Worm (Caenorhabditis elegans) whole organism, L4 larva: ENCODE data around the gene lin-15B.
A peak's percentile ranks its signal among the peaks of the same experiment; 100 is the strongest.

Experiments used
- F26F4.8 ChIP-seq: fragments of 200-800 bp; sonication (Bioruptor generic); conservative IDR thresholded peaks from 2 replicates; pipeline ENCODE4 v1.3.6; 2022; ENCODE audit warnings: missing genetic modification characterization, missing compliant biosample characterization
- F37D6.2 ChIP-seq: sonication (generic microtip); optimal IDR thresholded peaks from 2 replicates; lab custom pipeline; 2016; ENCODE audit warnings: mild to moderate bottlenecking, missing genetic modification characterization, missing compliant biosample characterization
- F44E2.7 ChIP-seq: fragments of 200-800 bp; sonication (Bioruptor generic); IDR thresholded peaks from 2 replicates; pipeline ENCODE4 v2.1.2; 2022; ENCODE audit warnings: missing genetic modification characterization, missing compliant biosample characterization
- F49E8.2 ChIP-seq: sonication (generic microtip); optimal IDR thresholded peaks from 2 replicates; lab custom pipeline; 2016; ENCODE audit warnings: missing compliant biosample characterization, mild to moderate bottlenecking, missing genetic modification characterization, borderline replicate concordance
- aha-1 ChIP-seq: fragments of 150-350 bp; peaks from one replicate; lab custom pipeline; 2014; ENCODE audit warnings: missing biosample characterization, missing genetic modification characterization
- aly-2 ChIP-seq: sonication (generic microtip); optimal IDR thresholded peaks from 2 replicates; lab custom pipeline; 2018; ENCODE audit warnings: missing biosample characterization, missing genetic modification characterization
- ama-1 ChIP-seq: fragments of 150-350 bp; optimal IDR thresholded peaks from 2 replicates; lab custom pipeline; 2014; ENCODE audit warnings: inconsistent platforms, mixed read lengths
- ceh-32 ChIP-seq: sonication (generic microtip); optimal IDR thresholded peaks from 2 replicates; lab custom pipeline; 2016; ENCODE audit warnings: mild to moderate bottlenecking, missing genetic modification characterization, missing compliant biosample characterization; ENCODE audit not compliant: poor library complexity
- ceh-62 ChIP-seq: sonication (generic microtip); optimal IDR thresholded peaks from 2 replicates; lab custom pipeline; 2017; ENCODE audit warnings: missing biosample characterization, missing genetic modification characterization
- cey-2 ChIP-seq: sonication (generic microtip); optimal IDR thresholded peaks from 3 replicates; lab custom pipeline; 2017; ENCODE audit warnings: missing genetic modification characterization, mild to moderate bottlenecking, missing compliant biosample characterization, antibody characterized with exemption, borderline replicate concordance; ENCODE audit not compliant: insufficient read depth
- ctbp-1 ChIP-seq: fragments of 200-800 bp; sonication (Bioruptor generic); IDR thresholded peaks from 2 replicates; pipeline ENCODE4 v1.3.6; 2022; ENCODE audit warnings: missing genetic modification reagents, missing genetic modification characterization, missing compliant biosample characterization
- daf-12 ChIP-seq: fragments of 150-350 bp; optimal IDR thresholded peaks from 2 replicates; lab custom pipeline; 2014; ENCODE audit warnings: missing biosample characterization, missing genetic modification reagents, missing genetic modification characterization
- daf-16 ChIP-seq, 3 experiments: sonication (generic microtip); optimal IDR thresholded peaks; 2 replicates each; lab custom pipeline; 2016 to 2017; ENCODE audit warnings: missing genetic modification characterization in 3 of 3, missing genetic modification reagents in 3 of 3, mild to moderate bottlenecking in 2 of 3, missing compliant biosample characterization in 2 of 3, missing biosample characterization in 1 of 3, moderate library complexity in 1 of 3
- daf-19 ChIP-seq: fragments of 200-800 bp; sonication (Bioruptor generic); conservative IDR thresholded peaks from 2 replicates; pipeline ENCODE4 v1.3.6; 2022; ENCODE audit warnings: missing genetic modification characterization, missing compliant biosample characterization
- daf-8 ChIP-seq: fragments of 200-800 bp; sonication (Bioruptor generic); IDR thresholded peaks from 2 replicates; pipeline ENCODE4 v1.3.6; 2022; ENCODE audit warnings: missing genetic modification characterization, missing compliant biosample characterization
- dmd-8 ChIP-seq: fragments of 200-800 bp; sonication (Bioruptor generic); IDR thresholded peaks from 2 replicates; pipeline ENCODE4 v1.3.6; 2022; ENCODE audit warnings: missing genetic modification characterization, missing compliant biosample characterization
- dve-1 ChIP-seq: sonication (generic microtip); optimal IDR thresholded peaks from 2 replicates; lab custom pipeline; 2017; ENCODE audit warnings: antibody characterized with exemption, mild to moderate bottlenecking, missing genetic modification characterization, missing compliant biosample characterization; ENCODE audit not compliant: insufficient read depth
- egl-27 ChIP-seq: sonication (generic microtip); optimal IDR thresholded peaks from 3 replicates; lab custom pipeline; 2017; ENCODE audit warnings: missing biosample characterization, missing genetic modification reagents, missing genetic modification characterization
- egl-43 ChIP-seq: fragments of 200-800 bp; sonication (Bioruptor generic); IDR thresholded peaks from 2 replicates; pipeline ENCODE4 v1.3.6; 2022; ENCODE audit warnings: missing genetic modification reagents, missing genetic modification characterization, missing compliant biosample characterization
- fkh-10 ChIP-seq: fragments of 150-350 bp; optimal IDR thresholded peaks from 2 replicates; lab custom pipeline; 2014; ENCODE audit warnings: missing biosample characterization, missing genetic modification reagents, missing genetic modification characterization
- gei-8 ChIP-seq: fragments of 200-800 bp; sonication (Bioruptor generic); optimal IDR thresholded peaks from 2 replicates; lab custom pipeline; 2018; ENCODE audit warnings: mild to moderate bottlenecking, missing genetic modification characterization, missing compliant biosample characterization
- hif-1 ChIP-seq, 2 experiments: sonication (generic microtip); optimal IDR thresholded peaks; 2 replicates each; lab custom pipeline; 2016 to 2017; ENCODE audit warnings: missing compliant biosample characterization in 2 of 2, missing genetic modification characterization in 2 of 2, missing genetic modification reagents in 2 of 2, missing genotype in 2 of 2, mild to moderate bottlenecking in 1 of 2
- hlh-11 ChIP-seq: fragments of 200-800 bp; sonication (Bioruptor generic); optimal IDR thresholded peaks from 2 replicates; lab custom pipeline; 2018; ENCODE audit warnings: mild to moderate bottlenecking, missing genetic modification characterization, missing compliant biosample characterization
- hmg-1.1 ChIP-seq: fragments of 200-800 bp; sonication (Bioruptor generic); IDR thresholded peaks from 2 replicates; pipeline ENCODE4 v1.3.6; 2022; ENCODE audit warnings: missing genetic modification reagents, missing genetic modification characterization, missing compliant biosample characterization
- jun-1 ChIP-seq: fragments of 150-350 bp; optimal IDR thresholded peaks from 2 replicates; lab custom pipeline; 2014; ENCODE audit warnings: missing biosample characterization, missing genetic modification reagents, missing genetic modification characterization
- lim-7 ChIP-seq: fragments of 200-800 bp; sonication (Bioruptor generic); IDR thresholded peaks from 2 replicates; pipeline ENCODE4 v1.3.6; 2022; ENCODE audit warnings: missing genetic modification characterization, missing compliant biosample characterization
- lin-15B ChIP-seq: fragments of 150-350 bp; sonication (generic microtip); optimal IDR thresholded peaks from 3 replicates; lab custom pipeline; 2014; ENCODE audit warnings: missing biosample characterization, missing genetic modification characterization
- lin-38 ChIP-seq: fragments of 200-800 bp; sonication (Bioruptor generic); IDR thresholded peaks from 2 replicates; pipeline ENCODE4 v1.3.6; 2022; ENCODE audit warnings: missing genetic modification reagents, missing genetic modification characterization, missing compliant biosample characterization
- madf-5 ChIP-seq, 2 experiments: fragments of 200-800 bp; sonication (Bioruptor generic); IDR thresholded peaks; 2 replicates each; pipeline ENCODE4 v1.3.6; 2022; ENCODE audit warnings: missing compliant biosample characterization in 2 of 2, missing genetic modification characterization in 2 of 2
- mdt-29 ChIP-seq: fragments of 200-800 bp; sonication (Bioruptor generic); IDR thresholded peaks from 2 replicates; pipeline ENCODE4 v1.3.6; 2022; ENCODE audit warnings: missing genetic modification reagents, missing genetic modification characterization, missing compliant biosample characterization
- mep-1 ChIP-seq: fragments of 150-350 bp; sonication (generic microtip); optimal IDR thresholded peaks from 3 replicates; lab custom pipeline; 2014; ENCODE audit warnings: missing biosample characterization, missing genetic modification characterization
- mes-2 ChIP-seq: sonication (generic microtip); optimal IDR thresholded peaks from 2 replicates; lab custom pipeline; 2016; ENCODE audit warnings: missing genotype, mild to moderate bottlenecking, missing genetic modification characterization, missing compliant biosample characterization; ENCODE audit not compliant: poor library complexity, severe bottlenecking
- nhr-10 ChIP-seq: fragments of 150-350 bp; optimal IDR thresholded peaks from 2 replicates; lab custom pipeline; 2014; ENCODE audit warnings: missing biosample characterization, missing genetic modification characterization
- nhr-111 ChIP-seq: fragments of 200-800 bp; sonication (Bioruptor generic); optimal IDR thresholded peaks from 2 replicates; lab custom pipeline; 2018; ENCODE audit warnings: mild to moderate bottlenecking, missing genetic modification characterization, missing compliant biosample characterization
- nhr-28 ChIP-seq: fragments of 150-350 bp; optimal IDR thresholded peaks from 2 replicates; lab custom pipeline; 2014; ENCODE audit warnings: missing biosample characterization, missing genetic modification characterization
- nhr-41 ChIP-seq: fragments of 200-800 bp; sonication (Bioruptor generic); IDR thresholded peaks from 2 replicates; pipeline ENCODE4 v1.3.6; 2022; ENCODE audit warnings: missing genetic modification reagents, missing genetic modification characterization, missing compliant biosample characterization
- nhr-42 ChIP-seq: fragments of 200-800 bp; sonication (Bioruptor generic); IDR thresholded peaks from 2 replicates; pipeline ENCODE4 v1.3.6; 2022; ENCODE audit warnings: missing genetic modification characterization, missing compliant biosample characterization
- nhr-48 ChIP-seq: sonication (generic microtip); optimal IDR thresholded peaks from 2 replicates; lab custom pipeline; 2016; ENCODE audit warnings: mild to moderate bottlenecking, missing genetic modification characterization, missing compliant biosample characterization
- nhr-77 ChIP-seq: fragments of 150-350 bp; optimal IDR thresholded peaks from 2 replicates; lab custom pipeline; 2014; ENCODE audit warnings: missing biosample characterization, missing genetic modification characterization
- pha-4 ChIP-seq, 2 experiments: fragments of 150-350 bp in 1 of 2; fragments of 200-800 bp in 1 of 2; sonication (Bioruptor generic) in 1 of 2; IDR thresholded peaks in 1 of 2; optimal IDR thresholded peaks in 1 of 2; 2 replicates each; pipeline versions ENCODE4 v1.3.6 to Lab custom; 2014 to 2022; ENCODE audit warnings: missing genetic modification characterization in 2 of 2, missing genetic modification reagents in 2 of 2, missing biosample characterization in 1 of 2, missing compliant biosample characterization in 1 of 2
- php-3 ChIP-seq: fragments of 200-800 bp; sonication (Bioruptor generic); IDR thresholded peaks from 2 replicates; pipeline ENCODE4 v1.3.6; 2022; ENCODE audit warnings: missing genetic modification reagents, missing genetic modification characterization, missing compliant biosample characterization
- saeg-2 ChIP-seq: fragments of 200-800 bp; sonication (Bioruptor generic); IDR thresholded peaks from 2 replicates; pipeline ENCODE4 v1.3.6; 2022; ENCODE audit warnings: missing genetic modification reagents, missing genetic modification characterization, missing compliant biosample characterization
- set-16 ChIP-seq: fragments of 200-800 bp; sonication (Bioruptor generic); IDR thresholded peaks from 2 replicates; pipeline ENCODE4 v1.3.6; 2022; ENCODE audit warnings: missing genetic modification reagents, missing genetic modification characterization, missing compliant biosample characterization
- snpc-1.2 ChIP-seq: fragments of 200-800 bp; sonication (Bioruptor generic); IDR thresholded peaks from 2 replicates; pipeline ENCODE4 v1.3.6; 2022; ENCODE audit warnings: missing genetic modification reagents, missing genetic modification characterization, missing compliant biosample characterization
- spr-1 ChIP-seq: sonication (generic microtip); optimal IDR thresholded peaks from 2 replicates; lab custom pipeline; 2016; ENCODE audit warnings: mild to moderate bottlenecking, missing genetic modification characterization, missing compliant biosample characterization
- tag-97 ChIP-seq: fragments of 200-800 bp; sonication (Bioruptor generic); IDR thresholded peaks from 2 replicates; pipeline ENCODE4 v1.3.6; 2022; ENCODE audit warnings: missing genetic modification characterization, missing compliant biosample characterization
- unc-130 ChIP-seq: sonication (generic microtip); optimal IDR thresholded peaks from 2 replicates; lab custom pipeline; 2016; ENCODE audit warnings: missing genetic modification reagents, missing genetic modification characterization, missing compliant biosample characterization
- unc-39 ChIP-seq: sonication (generic microtip); optimal IDR thresholded peaks from 2 replicates; lab custom pipeline; 2017; ENCODE audit warnings: missing biosample characterization, missing genetic modification characterization
- zip-11 ChIP-seq: fragments of 200-800 bp; sonication (Bioruptor generic); IDR thresholded peaks from 2 replicates; pipeline ENCODE4 v1.3.6; 2022; ENCODE audit warnings: missing genetic modification characterization, missing compliant biosample characterization
- ztf-7 ChIP-seq: fragments of 150-350 bp; optimal IDR thresholded peaks from 2 replicates; lab custom pipeline; 2014; ENCODE audit warnings: missing biosample characterization, missing genetic modification characterization

lin-15B gene

ce11 chrX:15707366-15707892 is 18.5 kb upstream of the lin-15B start (continued):
- no peak for TF ChIP-seq egl-27 (tag; lab: Kevin White, UChicago)
- no peak for TF ChIP-seq ceh-62
- TF ChIP-seq daf-16 (GFP tag; optimal IDR thresholded peaks at IDR 0.05; lab: Kevin White, UChicago): peak in 1 of 2 experiments; percentile 74
- peak; percentile 55 for TF ChIP-seq daf-16 (tag; optimal IDR thresholded peaks at IDR 0.05; lab: Kevin White, UChicago)
- TF ChIP-seq dmd-8 (GFP tag; lab: Robert Waterston, UW): no peak
- 0 out of 2 replicates have a peak, but pooled peaks have one; percentile 52 for TF ChIP-seq saeg-2 (GFP tag; lab: Robert Waterston, UW)
- TF ChIP-seq nhr-42: 0 out of 2 replicates have a peak, but pooled peaks have one; percentile 22
- peak; percentile 55 for TF ChIP-seq mes-2
- TF ChIP-seq madf-5 (GFP tag; IDR thresholded peaks at IDR 0.05; lab: Robert Waterston, UW): no peak
- TF ChIP-seq F49E8.2 (tag; lab: Kevin White, UChicago): no peak
- no peak for TF ChIP-seq F44E2.7 (GFP tag; lab: Robert Waterston, UW)
- TF ChIP-seq set-16 (GFP tag; lab: Robert Waterston, UW): peak; percentile 92
- TF ChIP-seq F26F4.8: no peak
- peak; percentile 84 for TF ChIP-seq fkh-10
- no peak for TF ChIP-seq zip-11 (GFP tag; lab: Robert Waterston, UW)
- peak; percentile 10 for TF ChIP-seq ztf-7 (tag; lab: Kevin White, UChicago)
- TF ChIP-seq unc-130 (GFP tag; lab: Kevin White, UChicago): no peak
- TF ChIP-seq dve-1: peak; percentile 72
- TF ChIP-seq daf-12 (tag; lab: Kevin White, UChicago): no peak
- peak in 1 of 2 experiments; percentile 77 for TF ChIP-seq hif-1 (tag; optimal IDR thresholded peaks at IDR 0.05; lab: Kevin White, UChicago)
- TF ChIP-seq nhr-28 (tag; lab: Kevin White, UChicago): peak; percentile 51
- TF ChIP-seq nhr-10: peak; percentile 75
- no peak for TF ChIP-seq daf-8
- no peak for TF ChIP-seq daf-19 (GFP tag; lab: Robert Waterston, UW)
- TF ChIP-seq cey-2 (tag; lab: Kevin White, UChicago): no peak
- no peak for TF ChIP-seq lin-15B
- TF ChIP-seq ceh-32: no peak
- peak; percentile 54 for TF ChIP-seq gei-8
- no peak for TF ChIP-seq nhr-111
- TF ChIP-seq hmg-1.1 (GFP tag; lab: Robert Waterston, UW): peak; percentile 87
- peak; percentile 83 for TF ChIP-seq pha-4 (GFP tag; IDR thresholded peaks at IDR 0.05; lab: Robert Waterston, UW)
- peak; percentile 3 for TF ChIP-seq pha-4 (tag; optimal IDR thresholded peaks at IDR 0.05; lab: Kevin White, UChicago)
- TF ChIP-seq mep-1 (tag; lab: Kevin White, UChicago): peak; percentile 88
- TF ChIP-seq nhr-77 (tag; lab: Kevin White, UChicago): peak; percentile 50
- TF ChIP-seq jun-1 (tag; lab: Kevin White, UChicago): peak; percentile 63
- no peak for TF ChIP-seq tag-97 (GFP tag; lab: Robert Waterston, UW)
- TF ChIP-seq aha-1 (tag; lab: Kevin White, UChicago): peak; percentile 97
- peak; percentile 98 for TF ChIP-seq nhr-48
- TF ChIP-seq spr-1 (tag; lab: Kevin White, UChicago): no peak
- TF ChIP-seq F37D6.2 (tag; lab: Kevin White, UChicago): peak; percentile 46
- TF ChIP-seq ama-1 (lab: Kevin White, UChicago): no peak
- TF ChIP-seq egl-43: peak; percentile 88
- TF ChIP-seq lim-7 (GFP tag; lab: Robert Waterston, UW): no peak
- TF ChIP-seq unc-39 (tag; lab: Kevin White, UChicago): no peak
- TF ChIP-seq lin-38 (GFP tag; lab: Robert Waterston, UW): peak; percentile 34
- TF ChIP-seq ctbp-1 (GFP tag; lab: Robert Waterston, UW): peak; percentile 92
- no peak for TF ChIP-seq php-3 (GFP tag; lab: Robert Waterston, UW)
- peak; percentile 95 for TF ChIP-seq hlh-11 (tag; lab: Kevin White, UChicago)
- TF ChIP-seq aly-2 (tag; lab: Kevin White, UChicago): no peak
- TF ChIP-seq mdt-29 (GFP tag; lab: Robert Waterston, UW): no peak
- TF ChIP-seq snpc-1.2 (GFP tag; lab: Robert Waterston, UW): no peak
- no peak for TF ChIP-seq nhr-41 (GFP tag; lab: Robert Waterston, UW)
